Worm (Caenorhabditis elegans): ENCODE results near the gene col-158.

col-158 gene

DNA sequence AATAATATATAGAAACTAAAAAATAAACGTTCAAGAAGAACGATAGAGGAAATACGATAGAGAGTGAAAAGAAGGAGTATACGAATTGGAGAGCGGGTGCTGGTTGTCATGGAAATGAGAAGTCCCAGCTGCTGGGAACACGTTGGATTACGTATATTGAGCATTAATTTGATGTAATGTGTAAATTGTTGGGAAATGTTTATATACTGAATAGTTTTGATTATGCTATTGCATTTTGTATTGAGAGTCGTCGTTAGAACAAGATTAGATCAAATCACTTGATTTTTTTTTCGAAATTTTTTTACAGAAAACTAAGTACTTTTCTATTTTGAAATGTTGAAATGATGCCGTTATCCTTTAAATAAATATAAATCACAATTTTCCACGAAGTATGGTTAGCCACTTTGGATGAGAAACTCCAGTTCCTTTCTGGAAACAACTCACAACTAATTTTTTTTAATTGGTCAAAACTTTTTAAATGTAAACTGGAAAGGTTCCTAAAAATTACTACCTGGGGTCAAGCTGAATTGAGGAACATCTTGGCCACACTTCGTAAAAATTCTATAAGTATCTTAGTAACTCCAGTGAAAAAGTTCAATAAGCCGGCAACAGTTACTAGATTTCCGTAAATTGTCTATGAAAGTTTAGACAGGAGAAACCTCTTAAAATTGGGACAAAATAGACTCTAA lies 14.4 kb downstream of the col-158 start, which contains the start of gene nphp-4:
Gene nphp-4 (minus strand): TSS at position 51 of the 689 bp plus-strand sequence.
- no peak for TF ChIP-seq skn-1 (tag; optimal IDR thresholded peaks at IDR 0.05)
- TF ChIP-seq zag-1 (tag; optimal IDR thresholded peaks at IDR 0.05), result no peak
- no peak for TF ChIP-seq peb-1 (tag; optimal IDR thresholded peaks at IDR 0.05)
- TF ChIP-seq mab-5 (tag; optimal IDR thresholded peaks at IDR 0.05), result no peak
- TF ChIP-seq nhr-6 (tag; optimal IDR thresholded peaks at IDR 0.05), result no peak
- TF ChIP-seq ceh-82 (tag; optimal IDR thresholded peaks at IDR 0.05), result no peak

DNA sequence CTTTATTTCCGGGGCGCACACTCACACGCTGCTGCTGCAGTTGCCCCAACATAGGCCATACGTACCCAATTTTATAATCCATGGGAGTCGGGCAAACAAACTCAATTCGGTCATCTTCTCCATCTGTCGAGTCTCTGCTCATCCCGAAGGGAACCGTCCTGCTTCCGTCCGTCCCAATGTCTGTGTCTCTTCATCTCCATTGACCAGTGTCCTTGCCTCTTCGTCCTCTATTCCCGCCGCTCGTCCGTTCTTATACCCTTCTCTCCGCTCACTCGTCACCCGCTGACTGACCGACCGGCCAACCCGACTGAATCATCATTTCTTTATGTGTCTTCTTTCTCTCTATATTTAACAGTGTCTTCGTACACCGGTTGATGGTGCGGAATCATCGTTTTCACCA lies 15.4 kb downstream of the col-158 start:
- TF ChIP-seq sma-3 (GFP tag; optimal IDR thresholded peaks at IDR 0.05) (peak; percentile 3), fos-1 (tag; optimal IDR thresholded peaks at IDR 0.05) (peak; percentile 96), lsy-2 (tag; optimal IDR thresholded peaks at IDR 0.05) (peak in 1 of 2 experiments; percentile 38), C34F6.9 (tag; optimal IDR thresholded peaks at IDR 0.05) (peak; percentile 55), unc-39 (tag; optimal IDR thresholded peaks at IDR 0.05) (no peak), sma-9 (GFP tag; optimal IDR thresholded peaks at IDR 0.05) (peak; percentile 21), sma-9 (tag; optimal IDR thresholded peaks at IDR 0.05) (no peak), mdl-1 (tag; optimal IDR thresholded peaks at IDR 0.05) (no peak), sem-4 (tag; optimal IDR thresholded peaks at IDR 0.05) (peak; percentile 49), mbf-1 (tag; optimal IDR thresholded peaks at IDR 0.05) (no peak), nhr-129 (tag; optimal IDR thresholded peaks at IDR 0.05) (peak; percentile 40), snpc-4 (tag; optimal IDR thresholded peaks at IDR 0.05) (peak; percentile 19), F13H6.1 (tag; optimal IDR thresholded peaks at IDR 0.05) (peak; percentile 52), peb-1 (tag; optimal IDR thresholded peaks at IDR 0.05) (no peak)

DNA sequence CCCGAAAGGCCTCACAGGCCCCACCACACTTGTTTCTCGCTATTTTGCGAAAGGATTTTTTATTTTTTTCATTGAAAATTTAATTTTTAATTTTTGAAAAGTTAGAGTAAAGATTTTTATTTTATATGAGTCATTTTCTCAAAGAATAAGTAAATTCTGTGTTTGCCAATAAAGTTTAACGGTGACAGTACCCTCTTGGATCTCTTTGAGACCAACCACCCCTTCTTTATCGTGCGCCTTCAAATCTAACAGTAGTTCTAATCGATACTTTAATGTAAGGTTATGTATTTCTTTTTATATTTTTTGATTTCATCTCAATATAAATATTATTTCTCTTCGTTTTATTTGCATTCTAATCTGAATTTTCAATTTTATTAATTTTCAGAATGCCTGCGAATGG lies 16.1 kb downstream of the col-158 start, which contains the start of gene hmp-1:
Gene hmp-1 (plus strand): TSS at position 380 of the 400 bp plus-strand sequence.
- TF ChIP-seq ceh-16 (tag; optimal IDR thresholded peaks at IDR 0.05), result no peak
- TF ChIP-seq zag-1 (tag; optimal IDR thresholded peaks at IDR 0.05), result no peak
- TF ChIP-seq gmeb-1 (tag; optimal IDR thresholded peaks at IDR 0.05), result no peak
- no peak for TF ChIP-seq mdl-1 (tag; optimal IDR thresholded peaks at IDR 0.05)
- TF ChIP-seq ztf-1 (GFP tag; conservative IDR thresholded peaks at IDR 0.05), result no peak
- TF ChIP-seq sma-9 (GFP tag; optimal IDR thresholded peaks at IDR 0.05), result no peak
- no peak for TF ChIP-seq sma-9 (tag; optimal IDR thresholded peaks at IDR 0.05)
- TF ChIP-seq nhr-12 (tag; optimal IDR thresholded peaks at IDR 0.05), result no peak
- TF ChIP-seq nhr-237 (tag; optimal IDR thresholded peaks at IDR 0.05), result no peak
- no peak for TF ChIP-seq Y55F3AM.14 (GFP tag; optimal IDR thresholded peaks at IDR 0.05)
- TF ChIP-seq C34F6.9 (tag; optimal IDR thresholded peaks at IDR 0.05), result no peak
- no peak for TF ChIP-seq unc-62 (GFP tag; optimal IDR thresholded peaks at IDR 0.05)
- TF ChIP-seq unc-55 (GFP tag; optimal IDR thresholded peaks at IDR 0.05), result no peak
- TF ChIP-seq lin-11 (tag; optimal IDR thresholded peaks at IDR 0.05), result no peak
- TF ChIP-seq elt-3 (tag; optimal IDR thresholded peaks at IDR 0.05), result no peak
- TF ChIP-seq nhr-11 (tag; optimal IDR thresholded peaks at IDR 0.05), result no peak
- no peak for TF ChIP-seq ztf-4 (tag; optimal IDR thresholded peaks at IDR 0.05)
- no peak for TF ChIP-seq lsy-2 (tag; optimal IDR thresholded peaks at IDR 0.05)
- TF ChIP-seq mbf-1 (tag; optimal IDR thresholded peaks at IDR 0.05), result no peak

DNA sequence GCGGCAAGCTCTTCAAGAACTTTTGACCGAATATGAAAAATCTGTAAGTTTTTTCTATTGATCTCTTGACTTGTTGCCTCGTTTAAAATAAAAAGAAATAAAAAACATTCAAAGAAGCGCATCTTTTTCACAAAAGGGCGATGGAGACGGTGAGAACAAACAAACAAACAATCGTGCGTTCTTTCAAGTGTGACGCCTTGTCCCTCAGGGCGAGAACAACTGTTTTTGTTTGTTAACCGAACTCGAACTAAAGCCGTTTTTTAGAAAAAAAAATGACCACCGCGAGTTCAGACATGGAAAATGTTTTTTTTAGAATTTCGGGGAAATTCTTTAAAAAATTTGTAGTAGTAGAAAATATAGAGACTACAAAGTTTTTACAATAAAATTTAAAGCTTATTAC lies 17.6 kb downstream of the col-158 start:
- no peak for TF ChIP-seq C34F6.9 (tag; optimal IDR thresholded peaks at IDR 0.05)
- no peak for TF ChIP-seq alr-1 (tag; optimal IDR thresholded peaks at IDR 0.05)
- no peak for TF ChIP-seq nhr-11 (tag; optimal IDR thresholded peaks at IDR 0.05)
- no peak for TF ChIP-seq gmeb-1 (tag; optimal IDR thresholded peaks at IDR 0.05)
- TF ChIP-seq unc-62 (GFP tag; optimal IDR thresholded peaks at IDR 0.05), result no peak
- TF ChIP-seq nhr-129 (tag; optimal IDR thresholded peaks at IDR 0.05), result no peak
- no peak for TF ChIP-seq mab-5 (tag; optimal IDR thresholded peaks at IDR 0.05)

DNA sequence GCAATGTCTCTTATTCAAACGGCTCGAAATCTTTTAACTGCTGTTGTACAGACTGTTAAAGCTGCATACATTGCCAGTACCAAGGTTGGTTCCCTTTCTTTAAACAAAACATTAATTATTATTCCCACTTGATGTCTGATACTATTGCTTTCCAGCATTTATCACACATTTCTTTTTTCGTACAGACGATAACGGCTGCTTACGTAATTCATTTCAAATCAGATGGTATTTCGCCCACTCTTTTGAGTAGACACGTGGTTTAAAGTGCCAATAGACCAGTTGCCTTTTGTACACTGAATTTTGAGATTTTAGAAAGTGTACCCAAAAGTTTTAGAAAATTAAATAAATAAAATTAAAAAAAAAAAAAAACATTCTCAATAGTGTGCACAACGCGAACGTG lies 20.0 kb downstream of the col-158 start:
- no peak for TF ChIP-seq nhr-129 (tag; optimal IDR thresholded peaks at IDR 0.05)
- no peak for TF ChIP-seq ztf-4 (tag; optimal IDR thresholded peaks at IDR 0.05)
- TF ChIP-seq sma-9 (GFP tag; optimal IDR thresholded peaks at IDR 0.05), result peak; percentile 49
- TF ChIP-seq sma-9 (tag; optimal IDR thresholded peaks at IDR 0.05), result no peak
- no peak for TF ChIP-seq lin-11 (tag; optimal IDR thresholded peaks at IDR 0.05)
- TF ChIP-seq fos-1 (tag; optimal IDR thresholded peaks at IDR 0.05), result peak; percentile 57
- TF ChIP-seq egl-27 (tag; optimal IDR thresholded peaks at IDR 0.05), result no peak
- peak; percentile 8 for TF ChIP-seq crh-2 (tag; optimal IDR thresholded peaks at IDR 0.05)

All from whole organism, L2 larva.